Worm (Caenorhabditis elegans) whole organism, L4/young adult: ENCODE data around the gene W04G3.5.

Experiments
- dao-5 ChIP-seq: sonication (generic microtip); optimal IDR thresholded peaks from 2 replicates; lab custom pipeline; 2016; ENCODE audit warnings: missing genotype, missing genetic modification characterization, moderate library complexity, missing compliant biosample characterization
- him-1 ChIP-seq: sonication (generic microtip); optimal IDR thresholded peaks from 2 replicates; lab custom pipeline; 2016; ENCODE audit warnings: missing genotype, missing genetic modification reagents, missing genetic modification characterization, missing compliant biosample characterization

DNA sequence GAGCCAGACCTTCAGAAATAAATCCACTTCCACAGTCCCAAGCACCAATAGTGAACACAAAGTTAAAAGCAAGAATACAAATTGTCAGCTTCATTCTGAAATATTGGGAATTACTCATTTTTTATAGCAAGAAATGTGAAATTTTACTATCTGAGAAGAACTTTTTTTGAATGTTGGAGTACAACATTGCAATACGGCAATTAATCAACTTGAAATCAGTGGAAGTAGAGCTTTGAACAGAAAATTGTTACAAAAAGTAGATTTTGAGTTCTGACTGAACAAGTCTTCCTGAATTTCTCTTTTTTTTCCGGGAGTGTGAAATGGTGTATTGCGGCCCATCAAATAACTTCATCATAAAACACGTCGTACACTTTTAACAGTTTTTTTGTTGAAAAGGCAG, 4.7 kb downstream of the W04G3.5 start, which contains the start of gene W04G3.10:
- TF ChIP-seq dao-5 (tag; lab: Kevin White, UChicago), result no peak
- TF ChIP-seq him-1 (tag; lab: Kevin White, UChicago), result no peak
